Worm (Caenorhabditis elegans): ENCODE data around the gene M05D6.9.

DNA sequence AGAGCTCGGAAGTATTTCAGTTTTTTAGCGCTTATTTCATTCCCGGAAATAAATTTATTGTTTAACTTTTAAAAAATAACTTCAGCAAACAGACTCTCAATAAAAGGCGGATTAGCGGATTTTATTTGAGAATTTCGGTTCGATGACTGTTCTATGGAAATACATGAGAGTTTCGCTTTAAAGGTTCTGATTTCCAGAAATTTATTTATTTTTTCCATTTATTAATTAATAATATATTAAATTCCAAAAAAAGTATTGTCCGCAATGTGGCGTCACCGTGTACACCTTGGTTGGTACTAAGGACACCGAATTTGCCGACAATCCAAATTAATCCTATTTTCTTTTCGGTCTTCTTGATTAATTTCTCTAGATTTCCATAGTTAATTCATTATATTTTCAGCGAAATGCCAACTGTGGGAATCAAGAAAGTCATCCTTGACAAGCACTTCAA lies 29.6 kb upstream of the M05D6.9 start, which contains the start of gene fars-3:
- no peak for TF ChIP-seq ztf-23 (GFP tag; IDR thresholded peaks at IDR 0.05)
- TF ChIP-seq tab-1 (GFP tag; IDR thresholded peaks at IDR 0.05): no peak
- no peak for TF ChIP-seq cog-1 (tag; optimal IDR thresholded peaks at IDR 0.05)
- 0 out of 2 replicates have a peak, but pooled peaks have one; percentile 49 for TF ChIP-seq flt-1 (GFP tag; IDR thresholded peaks at IDR 0.05)
- TF ChIP-seq med-1 (GFP tag; optimal IDR thresholded peaks at IDR 0.05; ENCODE audit: insufficient read depth): no peak
- TF ChIP-seq ztf-29 (GFP tag; IDR thresholded peaks at IDR 0.05): no peak
- no peak for TF ChIP-seq T22C8.4 (GFP tag; IDR thresholded peaks at IDR 0.05)

Measured in whole organism, midembryonic.